Fruit fly (Drosophila melanogaster) whole organism, embryonic: Measurements from ENCODE around the gene RhoGAP19D.

Source experiments
- Abd-B ChIP-seq: fragments of 200-800 bp; sonication (Bioruptor generic); optimal IDR thresholded peaks from 2 replicates; lab custom pipeline; 2018; ENCODE audit warnings: missing biosample characterization, mild to moderate bottlenecking, missing genetic modification characterization, moderate library complexity
- Asciz ChIP-seq: fragments of 200-800 bp; sonication (Bioruptor generic); optimal IDR thresholded peaks from 2 replicates; lab custom pipeline; 2017; ENCODE audit warnings: missing biosample characterization, mild to moderate bottlenecking, missing genetic modification characterization, missing genetic modification reagents
- B-H1 ChIP-seq: fragments of 200-800 bp; sonication (Bioruptor generic); IDR thresholded peaks from 3 replicates; pipeline ENCODE4 v1.3.6; 2022; ENCODE audit warnings: missing biosample characterization, missing genetic modification characterization
- CG10565 ChIP-seq: fragments of 200-800 bp; sonication (Bioruptor generic); optimal IDR thresholded peaks from 3 replicates; lab custom pipeline; 2016; ENCODE audit warnings: missing biosample characterization, mild to moderate bottlenecking, missing genetic modification characterization
- CG10959 ChIP-seq: fragments of 200-800 bp; sonication (Bioruptor generic); IDR thresholded peaks from 2 replicates; pipeline ENCODE4 v1.3.6; 2022; ENCODE audit warnings: missing biosample characterization, missing genetic modification characterization
- CG10979 ChIP-seq: fragments of 200-800 bp; sonication (Bioruptor generic); optimal IDR thresholded peaks from 2 replicates; lab custom pipeline; 2018; ENCODE audit warnings: missing biosample characterization, mild to moderate bottlenecking, missing genetic modification characterization, moderate library complexity
- CG12769 ChIP-seq: fragments of 200-800 bp; sonication (Bioruptor generic); optimal IDR thresholded peaks from 2 replicates; lab custom pipeline; 2019; ENCODE audit warnings: missing biosample characterization, mild to moderate bottlenecking, missing genetic modification characterization, moderate library complexity
- CG13624 ChIP-seq: fragments of 200-800 bp; sonication (Bioruptor generic); optimal IDR thresholded peaks from 2 replicates; lab custom pipeline; 2016; ENCODE audit warnings: missing biosample characterization, missing genetic modification characterization
- CG14667 ChIP-seq: fragments of 200-800 bp; sonication (Bioruptor generic); IDR thresholded peaks from 2 replicates; pipeline ENCODE4 v1.3.6; 2022; ENCODE audit warnings: missing biosample characterization, missing genetic modification characterization
- CG16779 ChIP-seq: fragments of 200-800 bp; sonication (Bioruptor generic); IDR thresholded peaks from 2 replicates; pipeline ENCODE4 v1.3.6; 2022; ENCODE audit warnings: missing biosample characterization, missing genetic modification characterization
- CG17328 ChIP-seq: fragments of 200-800 bp; sonication (Bioruptor generic); IDR thresholded peaks from 2 replicates; pipeline ENCODE4 v1.3.6; 2022; ENCODE audit warnings: missing biosample characterization, missing genetic modification characterization
- CG18011 ChIP-seq: fragments of 200-800 bp; sonication (Bioruptor generic); optimal IDR thresholded peaks from 2 replicates; lab custom pipeline; 2017; ENCODE audit warnings: missing biosample characterization, missing genetic modification characterization, mild to moderate bottlenecking, moderate library complexity, missing genotype
- CG30020 ChIP-seq: fragments of 200-800 bp; optimal IDR thresholded peaks from 2 replicates; lab custom pipeline; 2019; ENCODE audit warnings: missing biosample characterization, mild to moderate bottlenecking, missing genetic modification characterization, moderate library complexity
- CG3838 ChIP-seq: fragments of 200-800 bp; sonication (Bioruptor generic); optimal IDR thresholded peaks from 3 replicates; lab custom pipeline; 2016; ENCODE audit warnings: missing biosample characterization, missing genetic modification characterization
- CG4730 ChIP-seq: fragments of 200-800 bp; sonication (Bioruptor generic); IDR thresholded peaks from 2 replicates; pipeline ENCODE4 v1.3.6; 2022; ENCODE audit warnings: missing biosample characterization, missing genetic modification characterization
- CG6854 ChIP-seq: fragments of 200-800 bp; sonication (Bioruptor generic); optimal IDR thresholded peaks from 3 replicates; lab custom pipeline; 2017; ENCODE audit warnings: missing biosample characterization, mild to moderate bottlenecking, missing genetic modification characterization
- CkIIα-i1 ChIP-seq: fragments of 200-800 bp; sonication (Bioruptor generic); IDR thresholded peaks from 2 replicates; pipeline ENCODE4 v1.3.6; 2022; ENCODE audit warnings: missing biosample characterization, missing genetic modification characterization
- Fer1 ChIP-seq: fragments of 200-800 bp; sonication (Bioruptor generic); optimal IDR thresholded peaks from 2 replicates; lab custom pipeline; 2017; ENCODE audit warnings: missing biosample characterization, mild to moderate bottlenecking, missing genetic modification characterization
- Fer2 ChIP-seq: fragments of 200-800 bp; sonication (Bioruptor generic); optimal IDR thresholded peaks from 2 replicates; lab custom pipeline; 2018; ENCODE audit warnings: missing biosample characterization, mild to moderate bottlenecking, missing genetic modification characterization, moderate library complexity
- HLH54F ChIP-seq: fragments of 200-800 bp; sonication (Bioruptor generic); optimal IDR thresholded peaks from 3 replicates; lab custom pipeline; 2016; ENCODE audit warnings: missing biosample characterization, missing genetic modification characterization
- Hr39 ChIP-seq: fragments of >200 bp; optimal IDR thresholded peaks from 2 replicates; lab custom pipeline; 2017
- Max ChIP-seq: fragments of 200-800 bp; sonication (Bioruptor generic); optimal IDR thresholded peaks from 2 replicates; lab custom pipeline; 2016; ENCODE audit warnings: missing biosample characterization, mild to moderate bottlenecking, missing genetic modification characterization
- NFAT ChIP-seq: fragments of 200-800 bp; sonication (Bioruptor generic); IDR thresholded peaks from 2 replicates; pipeline ENCODE4 v1.3.6; 2022; ENCODE audit warnings: missing biosample characterization, missing genetic modification characterization
- NK7.1 ChIP-seq: fragments of 200-800 bp; sonication (Bioruptor generic); optimal IDR thresholded peaks from 3 replicates; lab custom pipeline; 2016; ENCODE audit warnings: missing biosample characterization, missing genetic modification characterization
- Nf-YB ChIP-seq: fragments of 200-800 bp; sonication (Bioruptor generic); optimal IDR thresholded peaks from 3 replicates; lab custom pipeline; 2019; ENCODE audit warnings: missing biosample characterization, mild to moderate bottlenecking, missing genetic modification characterization, moderate library complexity
- TFAM ChIP-seq: fragments of 200-800 bp; sonication (Bioruptor generic); optimal IDR thresholded peaks from 2 replicates; lab custom pipeline; 2017; ENCODE audit warnings: missing biosample characterization, missing genetic modification characterization, inconsistent platforms
- Vsx1 ChIP-seq: fragments of 200-800 bp; sonication (Bioruptor generic); optimal IDR thresholded peaks from 2 replicates; lab custom pipeline; 2017; ENCODE audit warnings: missing biosample characterization, mild to moderate bottlenecking, missing genetic modification characterization, missing genetic modification reagents
- Xrp1 ChIP-seq: fragments of 200-800 bp; sonication (Bioruptor generic); IDR thresholded peaks from 2 replicates; pipeline ENCODE4 v1.3.6; 2022; ENCODE audit warnings: missing biosample characterization, missing genetic modification characterization
- az2 ChIP-seq: fragments of 200-800 bp; sonication (Bioruptor generic); optimal IDR thresholded peaks from 3 replicates; lab custom pipeline; 2016; ENCODE audit warnings: missing biosample characterization, missing genetic modification characterization
- bigmax ChIP-seq: fragments of 200-800 bp; sonication (Bioruptor generic); optimal IDR thresholded peaks from 2 replicates; lab custom pipeline; 2018; ENCODE audit warnings: missing biosample characterization, mild to moderate bottlenecking, missing genetic modification characterization
- bowl ChIP-seq: fragments of 200-800 bp; sonication (Bioruptor generic); IDR thresholded peaks from 2 replicates; pipeline ENCODE4 v1.3.6; 2022; ENCODE audit warnings: missing biosample characterization, missing genetic modification characterization
- caup ChIP-seq: fragments of 200-800 bp; sonication (Bioruptor generic); optimal IDR thresholded peaks from 3 replicates; lab custom pipeline; 2017; ENCODE audit warnings: missing biosample characterization, mild to moderate bottlenecking, missing genetic modification characterization, moderate library complexity; ENCODE audit not compliant: severe bottlenecking
- chn ChIP-seq: fragments of 200-800 bp; sonication (Bioruptor generic); optimal IDR thresholded peaks from 2 replicates; lab custom pipeline; 2016; ENCODE audit warnings: missing biosample characterization, missing genetic modification characterization
- dati ChIP-seq: fragments of 200-800 bp; sonication (Bioruptor generic); IDR thresholded peaks from 2 replicates; pipeline ENCODE4 v1.3.6; 2022; ENCODE audit warnings: missing biosample characterization, missing genetic modification characterization
- ewg ChIP-seq: fragments of 200-800 bp; sonication (Bioruptor generic); optimal IDR thresholded peaks from 3 replicates; lab custom pipeline; 2017; ENCODE audit warnings: mild to moderate bottlenecking, missing biosample characterization, missing genetic modification reagents, missing genetic modification characterization
- fd64A ChIP-seq: fragments of 200-800 bp; sonication (Bioruptor generic); optimal IDR thresholded peaks from 3 replicates; lab custom pipeline; 2018; ENCODE audit warnings: missing biosample characterization, mild to moderate bottlenecking, missing genetic modification characterization
- grn ChIP-seq: fragments of 200-800 bp; sonication (Bioruptor generic); optimal IDR thresholded peaks from 3 replicates; lab custom pipeline; 2017; ENCODE audit warnings: missing biosample characterization, missing genetic modification characterization
- ham ChIP-seq: fragments of 200-800 bp; sonication (Bioruptor generic); IDR thresholded peaks from 2 replicates; pipeline ENCODE4 v1.3.6; 2022; ENCODE audit warnings: missing biosample characterization, missing genetic modification characterization
- hbn ChIP-seq: fragments of 200-800 bp; sonication (Bioruptor generic); IDR thresholded peaks from 2 replicates; pipeline ENCODE4 v1.3.6; 2022; ENCODE audit warnings: missing biosample characterization, missing genetic modification characterization; ENCODE audit not compliant: partially characterized antibody
- jumu ChIP-seq: fragments of 200-800 bp; sonication (Bioruptor generic); optimal IDR thresholded peaks from 3 replicates; lab custom pipeline; 2016; ENCODE audit warnings: missing biosample characterization, missing genetic modification characterization
- lola ChIP-seq, 3 experiments: fragments of >200 bp in 2 of 3; fragments of 200-800 bp in 1 of 3; sonication (Bioruptor generic) in 1 of 3; optimal IDR thresholded peaks; 2 replicates each; lab custom pipeline; 2017 to 2019; ENCODE audit warnings: missing biosample characterization in 3 of 3, missing genetic modification characterization in 3 of 3, mild to moderate bottlenecking in 1 of 3, moderate library complexity in 1 of 3
- nau ChIP-seq: fragments of 200-800 bp; sonication (Bioruptor generic); optimal IDR thresholded peaks from 3 replicates; lab custom pipeline; 2017; ENCODE audit warnings: missing biosample characterization, mild to moderate bottlenecking, missing genetic modification characterization, missing genetic modification reagents
- org-1 ChIP-seq: fragments of 200-800 bp; sonication (Bioruptor generic); optimal IDR thresholded peaks from 2 replicates; lab custom pipeline; 2017; ENCODE audit warnings: missing biosample characterization, missing genetic modification characterization
- p53 ChIP-seq: fragments of 200-800 bp; sonication (Bioruptor generic); optimal IDR thresholded peaks from 2 replicates; lab custom pipeline; 2016; ENCODE audit warnings: missing biosample characterization, missing genetic modification characterization
- pzg ChIP-seq: fragments of 200-800 bp; sonication (Bioruptor generic); optimal IDR thresholded peaks from 3 replicates; lab custom pipeline; 2018; ENCODE audit warnings: missing biosample characterization, mild to moderate bottlenecking, missing genetic modification characterization, moderate library complexity
- salm ChIP-seq: fragments of 200-800 bp; sonication (Bioruptor generic); optimal IDR thresholded peaks from 2 replicates; lab custom pipeline; 2018; ENCODE audit warnings: missing biosample characterization, mild to moderate bottlenecking, missing genetic modification characterization
- sc ChIP-seq, 3 experiments: fragments of >200 bp in 2 of 3; fragments of 200-800 bp in 1 of 3; sonication (Bioruptor generic) in 1 of 3; optimal IDR thresholded peaks; 2 replicates in 2 of 3; 3 replicates in 1 of 3; lab custom pipeline; 2017; ENCODE audit warnings: mild to moderate bottlenecking in 1 of 3, missing biosample characterization in 1 of 3, missing genetic modification characterization in 1 of 3, missing genetic modification reagents in 1 of 3
- sd ChIP-seq: fragments of 200-800 bp; sonication (Bioruptor generic); optimal IDR thresholded peaks from 3 replicates; lab custom pipeline; 2018; ENCODE audit warnings: missing biosample characterization, mild to moderate bottlenecking, missing genetic modification characterization, moderate library complexity
- sug ChIP-seq: fragments of 200-800 bp; optimal IDR thresholded peaks from 2 replicates; lab custom pipeline; 2019; ENCODE audit warnings: missing biosample characterization, mild to moderate bottlenecking, missing genetic modification characterization, moderate library complexity
- zen2 ChIP-seq: fragments of 200-800 bp; sonication (Bioruptor generic); IDR thresholded peaks from 3 replicates; pipeline ENCODE4 v1.3.6; 2022; ENCODE audit warnings: missing biosample characterization, missing genetic modification characterization; ENCODE audit not compliant: partially characterized antibody

RhoGAP19D gene

DNA sequence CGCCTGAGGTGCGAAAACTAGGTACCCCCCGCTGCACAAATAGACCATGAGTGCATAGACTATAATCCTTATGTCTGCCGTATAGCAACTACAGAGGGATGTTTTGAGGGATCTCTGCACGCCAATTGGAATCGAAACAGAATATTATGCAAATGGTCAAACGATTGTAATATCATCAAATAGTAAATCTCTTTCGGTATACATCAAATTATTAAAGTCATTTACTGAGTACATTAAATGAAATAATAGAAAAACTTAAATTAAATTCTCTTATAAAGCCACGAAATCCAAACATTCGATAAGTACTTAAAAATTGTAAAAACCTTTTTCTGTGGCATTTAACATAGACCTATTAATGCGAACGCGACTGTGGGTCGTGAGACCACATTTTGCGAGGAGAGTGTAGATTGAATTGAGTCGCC lies 21.8 kb downstream of the RhoGAP19D start (continued):
- TF ChIP-seq Abd-B (GFP tag; lab: Kevin White, UChicago), result peak; percentile 11
- no peak for TF ChIP-seq sd (tag; lab: Kevin White, UChicago)
- peak; percentile 60 for TF ChIP-seq Asciz (GFP tag; lab: Kevin White, UChicago)
- no peak for TF ChIP-seq CG16779
- peak; percentile 34 for TF ChIP-seq CG6854 (GFP tag; lab: Kevin White, UChicago)
- TF ChIP-seq CG10979 (tag; lab: Kevin White, UChicago), result peak; percentile 78
- no peak for TF ChIP-seq fd64A
- peak; percentile 63 for TF ChIP-seq Fer1 (GFP tag; lab: Kevin White, UChicago)
- TF ChIP-seq Nf-YB (GFP tag; lab: Kevin White, UChicago), result peak; percentile 21
- TF ChIP-seq bowl (GFP tag; lab: Robert Waterston, UW), result no peak
- TF ChIP-seq CG17328 (GFP tag; lab: Robert Waterston, UW), result peak; percentile 32; the same call in 1 of the 2 replicates
- peak; percentile 50 for TF ChIP-seq az2 (GFP tag; lab: Kevin White, UChicago)
- TF ChIP-seq sug (tag; lab: Kevin White, UChicago), result peak; percentile 29
- TF ChIP-seq dati (GFP tag; lab: Robert Waterston, UW), result no peak
- no peak for TF ChIP-seq Fer2 (tag; lab: Kevin White, UChicago)
- no peak for TF ChIP-seq CkIIα-i1 (GFP tag; lab: Robert Waterston, UW)
- TF ChIP-seq bigmax, result no peak
- no peak for TF ChIP-seq Hr39 (lab: Kevin White, UChicago)
- TF ChIP-seq nau, result peak; percentile 69
- TF ChIP-seq pzg, result no peak
- TF ChIP-seq Xrp1 (GFP tag; lab: Robert Waterston, UW), result peak; percentile 35; the same call in 1 of the 2 replicates
- TF ChIP-seq CG14667 (GFP tag; lab: Robert Waterston, UW), result no peak
- TF ChIP-seq chn (GFP tag; lab: Kevin White, UChicago), result peak; percentile 8
- no peak for TF ChIP-seq ham
- TF ChIP-seq NFAT (GFP tag; lab: Robert Waterston, UW), result no peak
- TF ChIP-seq zen2 (GFP tag; lab: Robert Waterston, UW), result no peak
- TF ChIP-seq salm (tag; lab: Kevin White, UChicago), result peak; percentile 3
- TF ChIP-seq CG30020 (tag; lab: Kevin White, UChicago), result peak; percentile 1
- TF ChIP-seq hbn (GFP tag; lab: Robert Waterston, UW), result no peak
- TF ChIP-seq CG10565, result no peak
- no peak for TF ChIP-seq sc (optimal IDR thresholded peaks at IDR 0.05; lab: Kevin White, UChicago)
- peak; percentile 46 for TF ChIP-seq sc (GFP tag; optimal IDR thresholded peaks at IDR 0.05; lab: Kevin White, UChicago)
- TF ChIP-seq CG12769 (tag; lab: Kevin White, UChicago), result no peak
- no peak for TF ChIP-seq CG3838 (GFP tag; lab: Kevin White, UChicago)
- TF ChIP-seq org-1 (GFP tag; lab: Kevin White, UChicago), result peak; percentile 54
- TF ChIP-seq B-H1 (GFP tag; lab: Robert Waterston, UW), result no peak
- peak; percentile 19 for TF ChIP-seq Vsx1 (GFP tag; lab: Kevin White, UChicago)
- no peak for TF ChIP-seq TFAM
- TF ChIP-seq HLH54F (GFP tag; lab: Kevin White, UChicago), result peak; percentile 23
- no peak for TF ChIP-seq p53 (GFP tag; lab: Kevin White, UChicago)
- no peak for TF ChIP-seq CG10959
- peak; percentile 49 for TF ChIP-seq Max
- no peak for TF ChIP-seq grn (GFP tag; lab: Kevin White, UChicago)
- peak in 1 of 3 experiments; percentile 71 for TF ChIP-seq lola (GFP tag; optimal IDR thresholded peaks at IDR 0.05; lab: Kevin White, UChicago)
- TF ChIP-seq NK7.1 (GFP tag; lab: Kevin White, UChicago), result no peak
- peak; percentile 12 for TF ChIP-seq jumu (GFP tag; lab: Kevin White, UChicago)
- peak; percentile 11 for TF ChIP-seq CG18011 (GFP tag; lab: Kevin White, UChicago)
- peak; percentile 30 for TF ChIP-seq caup (GFP tag; lab: Kevin White, UChicago)
- peak; percentile 30 for TF ChIP-seq ewg
- no peak for TF ChIP-seq CG4730 (GFP tag; lab: Robert Waterston, UW)
- TF ChIP-seq CG13624 (GFP tag; lab: Kevin White, UChicago), result peak; percentile 34
